Worm (Caenorhabditis elegans) whole organism, L2 larva: ENCODE data around the gene ndub-8.
A peak's percentile ranks its signal among the peaks of the same experiment; 100 is the strongest.

Source experiments
- C34F6.9 ChIP-seq: fragments of 150-350 bp; optimal IDR thresholded peaks from 2 replicates; lab custom pipeline; 2014; ENCODE audit warnings: missing biosample characterization, missing genetic modification characterization
- F13H6.1 ChIP-seq: sonication (generic microtip); optimal IDR thresholded peaks from 2 replicates; lab custom pipeline; 2016; ENCODE audit warnings: missing genetic modification characterization, missing compliant biosample characterization
- R02D3.7 ChIP-seq: fragments of 150-350 bp; optimal IDR thresholded peaks from 2 replicates; lab custom pipeline; 2014; ENCODE audit warnings: missing biosample characterization, missing genetic modification characterization
- Y55F3AM.14 ChIP-seq: fragments of 200-800 bp; sonication (Bioruptor generic); optimal IDR thresholded peaks from 2 replicates; lab custom pipeline; 2018; ENCODE audit warnings: mild to moderate bottlenecking, missing genetic modification characterization, missing compliant biosample characterization
- ZK546.5 ChIP-seq: sonication (generic microtip); optimal IDR thresholded peaks from 2 replicates; lab custom pipeline; 2017; ENCODE audit warnings: missing biosample characterization, missing genetic modification characterization
- alr-1 ChIP-seq: fragments of 150-350 bp; optimal IDR thresholded peaks from 2 replicates; lab custom pipeline; 2014; ENCODE audit warnings: missing biosample characterization, missing genetic modification characterization
- blmp-1 ChIP-seq: sonication (generic microtip); optimal IDR thresholded peaks from 2 replicates; lab custom pipeline; 2017; ENCODE audit warnings: missing genetic modification characterization, mild to moderate bottlenecking, missing compliant biosample characterization, antibody characterized with exemption, moderate library complexity; ENCODE audit not compliant: insufficient read depth
- ceh-16 ChIP-seq: fragments of 150-350 bp; optimal IDR thresholded peaks from 2 replicates; lab custom pipeline; 2014; ENCODE audit warnings: missing biosample characterization, missing genetic modification characterization
- ceh-82 ChIP-seq: fragments of 150-350 bp; optimal IDR thresholded peaks from 2 replicates; lab custom pipeline; 2014; ENCODE audit warnings: missing biosample characterization, missing genetic modification characterization
- crh-2 ChIP-seq: sonication (generic microtip); optimal IDR thresholded peaks from 2 replicates; lab custom pipeline; 2017; ENCODE audit warnings: missing biosample characterization, missing genetic modification characterization
- dmd-4 ChIP-seq: sonication (generic microtip); optimal IDR thresholded peaks from 2 replicates; lab custom pipeline; 2017; ENCODE audit warnings: missing biosample characterization, missing genetic modification characterization
- elt-1 ChIP-seq: fragments of 150-350 bp; optimal IDR thresholded peaks from 2 replicates; lab custom pipeline; 2014; ENCODE audit warnings: missing biosample characterization, missing genetic modification characterization
- elt-3 ChIP-seq: sonication (generic microtip); optimal IDR thresholded peaks from 2 replicates; lab custom pipeline; 2017; ENCODE audit warnings: missing biosample characterization, missing genetic modification characterization
- fos-1 ChIP-seq: fragments of 150-350 bp; optimal IDR thresholded peaks from 2 replicates; lab custom pipeline; 2014; ENCODE audit warnings: missing biosample characterization, missing genetic modification characterization
- gmeb-1 ChIP-seq: fragments of 150-350 bp; optimal IDR thresholded peaks from 2 replicates; lab custom pipeline; 2014; ENCODE audit warnings: missing biosample characterization, missing genetic modification characterization
- lin-11 ChIP-seq: fragments of 150-350 bp; sonication (generic microtip); optimal IDR thresholded peaks from 2 replicates; lab custom pipeline; 2014; ENCODE audit warnings: missing biosample characterization, missing genetic modification characterization, inconsistent platforms, mixed read lengths
- lin-13 ChIP-seq: fragments of 150-350 bp; optimal IDR thresholded peaks from 2 replicates; lab custom pipeline; 2014; ENCODE audit warnings: missing biosample characterization, missing genetic modification reagents, missing genetic modification characterization
- lin-39 ChIP-seq: fragments of 150-350 bp; optimal IDR thresholded peaks from 2 replicates; lab custom pipeline; 2014; ENCODE audit warnings: missing biosample characterization, missing genetic modification reagents, missing genetic modification characterization
- lsy-2 ChIP-seq, 2 experiments: fragments of 150-350 bp in 1 of 2; sonication (generic microtip) in 1 of 2; optimal IDR thresholded peaks; 2 replicates each; lab custom pipeline; 2014 to 2017; ENCODE audit warnings: missing biosample characterization in 2 of 2, missing genetic modification characterization in 2 of 2
- mab-5 ChIP-seq: fragments of 150-350 bp; optimal IDR thresholded peaks from 2 replicates; lab custom pipeline; 2014; ENCODE audit warnings: missing biosample characterization, missing genetic modification characterization
- mbf-1 ChIP-seq: sonication (generic microtip); optimal IDR thresholded peaks from 2 replicates; lab custom pipeline; 2017; ENCODE audit warnings: missing biosample characterization, missing genetic modification characterization
- mdl-1 ChIP-seq, 2 experiments: fragments of 150-350 bp in 1 of 2; sonication (generic microtip) in 1 of 2; optimal IDR thresholded peaks; 2 replicates each; lab custom pipeline; 2017; ENCODE audit warnings: missing biosample characterization in 2 of 2, missing genetic modification characterization in 2 of 2
- nhr-10 ChIP-seq: sonication (generic microtip); optimal IDR thresholded peaks from 2 replicates; lab custom pipeline; 2017; ENCODE audit warnings: missing biosample characterization, missing genetic modification characterization
- nhr-12 ChIP-seq: fragments of 150-350 bp; optimal IDR thresholded peaks from 2 replicates; lab custom pipeline; 2014; ENCODE audit warnings: missing biosample characterization, missing genetic modification characterization
- nhr-129 ChIP-seq: fragments of 150-350 bp; optimal IDR thresholded peaks from 2 replicates; lab custom pipeline; 2014; ENCODE audit warnings: missing biosample characterization, missing genetic modification characterization
- nhr-21 ChIP-seq: fragments of 150-350 bp; optimal IDR thresholded peaks from 2 replicates; lab custom pipeline; 2014; ENCODE audit warnings: missing biosample characterization, missing genetic modification characterization
- nhr-23 ChIP-seq: fragments of 150-350 bp; optimal IDR thresholded peaks from 2 replicates; lab custom pipeline; 2014; ENCODE audit warnings: missing biosample characterization, missing genetic modification reagents, missing genetic modification characterization
- nhr-237 ChIP-seq: fragments of 150-350 bp; optimal IDR thresholded peaks from 2 replicates; lab custom pipeline; 2014; ENCODE audit warnings: missing biosample characterization, missing genetic modification characterization
- nhr-25 ChIP-seq: fragments of 150-350 bp; sonication (generic microtip); optimal IDR thresholded peaks from 3 replicates; lab custom pipeline; 2014; ENCODE audit warnings: missing biosample characterization, missing genetic modification characterization
- nhr-6 ChIP-seq: fragments of 150-350 bp; optimal IDR thresholded peaks from 2 replicates; lab custom pipeline; 2014; ENCODE audit warnings: missing biosample characterization, missing genetic modification characterization
- sem-4 ChIP-seq: fragments of 150-350 bp; optimal IDR thresholded peaks from 2 replicates; lab custom pipeline; 2014; ENCODE audit warnings: missing biosample characterization, missing genetic modification reagents, missing genetic modification characterization
- sma-3 ChIP-seq: sonication (generic microtip); optimal IDR thresholded peaks from 2 replicates; lab custom pipeline; 2016; ENCODE audit warnings: missing genetic modification reagents, missing genetic modification characterization, missing compliant biosample characterization
- sma-9 ChIP-seq, 2 experiments: fragments of 150-350 bp in 1 of 2; sonication (generic microtip) in 1 of 2; optimal IDR thresholded peaks; 2 replicates each; lab custom pipeline; 2014 to 2016; ENCODE audit warnings: missing genetic modification characterization in 2 of 2, mild to moderate bottlenecking in 1 of 2, missing biosample characterization in 1 of 2, missing compliant biosample characterization in 1 of 2, missing genetic modification reagents in 1 of 2, moderate library complexity in 1 of 2
- snpc-4 ChIP-seq: fragments of 150-350 bp; optimal IDR thresholded peaks from 2 replicates; lab custom pipeline; 2014; ENCODE audit warnings: missing biosample characterization, missing genetic modification characterization
- unc-39 ChIP-seq: fragments of 150-350 bp; optimal IDR thresholded peaks from 2 replicates; lab custom pipeline; 2014; ENCODE audit warnings: missing biosample characterization, missing genetic modification characterization
- unc-55 ChIP-seq: fragments of 150-350 bp; sonication (generic microtip); optimal IDR thresholded peaks from 3 replicates; lab custom pipeline; 2014; ENCODE audit warnings: missing biosample characterization, missing genetic modification reagents, missing genetic modification characterization
- zag-1 ChIP-seq: fragments of 150-350 bp; optimal IDR thresholded peaks from 2 replicates; lab custom pipeline; 2014; ENCODE audit warnings: missing biosample characterization, missing genetic modification characterization
- ztf-11 ChIP-seq: sonication (generic microtip); optimal IDR thresholded peaks from 2 replicates; lab custom pipeline; 2017; ENCODE audit warnings: missing biosample characterization, missing genetic modification characterization
- ztf-4 ChIP-seq: fragments of 150-350 bp; optimal IDR thresholded peaks from 2 replicates; lab custom pipeline; 2014; ENCODE audit warnings: missing biosample characterization, missing genetic modification characterization

Gene ndub-8

ce11 chrII:13888278-13888677 is 15.6 kb downstream of the ndub-8 start, which contains the start of gene mcd-1:
Gene mcd-1 (plus strand): TSS chrII:13888544.
- TF ChIP-seq ceh-82 (no peak), sma-3 (peak; percentile 1), ceh-16 (tag; lab: Kevin White, UChicago) (no peak), crh-2 (peak; percentile 55), lsy-2 (tag; optimal IDR thresholded peaks at IDR 0.05; lab: Kevin White, UChicago) (peak in 1 of 2 experiments; percentile 81), C34F6.9 (tag; lab: Kevin White, UChicago) (peak; percentile 69), zag-1 (no peak), fos-1 (peak; percentile 9), unc-55 (peak; percentile 90), lin-13 (peak; percentile 83), F13H6.1 (tag; lab: Kevin White, UChicago) (peak; percentile 19), snpc-4 (tag; lab: Kevin White, UChicago) (peak; percentile 34), alr-1 (tag; lab: Kevin White, UChicago) (no peak), gmeb-1 (tag; lab: Kevin White, UChicago) (peak; percentile 76), nhr-25 (peak; percentile 45), mdl-1 (tag; optimal IDR thresholded peaks at IDR 0.05; lab: Kevin White, UChicago) (no peak), Y55F3AM.14 (GFP tag; lab: Kevin White, UChicago) (no peak)

- TF ChIP-seq sem-4 (tag; lab: Kevin White, UChicago) (no peak), Y55F3AM.14 (GFP tag; lab: Kevin White, UChicago) (no peak), ceh-82 (no peak), nhr-21 (tag; lab: Kevin White, UChicago) (no peak), crh-2 (no peak), nhr-237 (tag; lab: Kevin White, UChicago) (no peak), gmeb-1 (tag; lab: Kevin White, UChicago) (no peak), lin-11 (tag; lab: Kevin White, UChicago) (no peak), mbf-1 (tag; lab: Kevin White, UChicago) (no peak), zag-1 (no peak), nhr-25 (no peak), nhr-10 (tag; lab: Kevin White, UChicago) (no peak), lsy-2 (tag; optimal IDR thresholded peaks at IDR 0.05; lab: Kevin White, UChicago) (no peak), alr-1 (tag; lab: Kevin White, UChicago) (no peak)
These were observed 23.7 kb downstream of the ndub-8 start for ce11 chrII:13896279-13896774.

- TF ChIP-seq ZK546.5 (tag; lab: Kevin White, UChicago) (no peak), blmp-1 (tag; lab: Kevin White, UChicago) (no peak), nhr-12 (no peak), gmeb-1 (tag; lab: Kevin White, UChicago) (no peak), sma-3 (no peak), dmd-4 (tag; lab: Kevin White, UChicago) (no peak), mab-5 (no peak), ztf-4 (no peak), ztf-11 (no peak), unc-55 (no peak), R02D3.7 (no peak), ceh-16 (tag; lab: Kevin White, UChicago) (no peak), lin-39 (no peak)
These were observed 27.1 kb downstream of the ndub-8 start for ce11 chrII:13899777-13900176.

ce11 chrII:13902014-13902413 is 29.3 kb downstream of the ndub-8 start, which contains the start of gene W02B8.1:
Gene W02B8.1 (minus strand): TSS chrII:13902114.
- no peak for TF ChIP-seq nhr-23 (tag; lab: Kevin White, UChicago)
- TF ChIP-seq zag-1 = no peak
- no peak for TF ChIP-seq lin-39
- no peak for TF ChIP-seq lin-11 (tag; lab: Kevin White, UChicago)
- no peak for TF ChIP-seq lsy-2 (tag; optimal IDR thresholded peaks at IDR 0.05; lab: Kevin White, UChicago)
- TF ChIP-seq R02D3.7 = no peak
- no peak for TF ChIP-seq F13H6.1 (tag; lab: Kevin White, UChicago)
- TF ChIP-seq unc-55 = no peak
- no peak for TF ChIP-seq sma-9 (GFP tag; optimal IDR thresholded peaks at IDR 0.05; lab: Kevin White, UChicago)
- TF ChIP-seq sma-9 (tag; optimal IDR thresholded peaks at IDR 0.05; lab: Kevin White, UChicago) = no peak
- TF ChIP-seq elt-3 = no peak

- TF ChIP-seq nhr-23 (tag; lab: Kevin White, UChicago) (no peak), C34F6.9 (tag; lab: Kevin White, UChicago) (peak; percentile 19), nhr-129 (tag; lab: Kevin White, UChicago) (peak; percentile 23), alr-1 (tag; lab: Kevin White, UChicago) (no peak), elt-1 (tag; lab: Kevin White, UChicago) (no peak), nhr-6 (tag; lab: Kevin White, UChicago) (no peak), Y55F3AM.14 (GFP tag; lab: Kevin White, UChicago) (peak; percentile 29), unc-39 (tag; lab: Kevin White, UChicago) (no peak), lsy-2 (tag; optimal IDR thresholded peaks at IDR 0.05; lab: Kevin White, UChicago) (peak in 1 of 2 experiments; percentile 49), sma-9 (GFP tag; optimal IDR thresholded peaks at IDR 0.05; lab: Kevin White, UChicago) (peak; percentile 38), sma-9 (tag; optimal IDR thresholded peaks at IDR 0.05; lab: Kevin White, UChicago) (no peak), mdl-1 (tag; optimal IDR thresholded peaks at IDR 0.05; lab: Kevin White, UChicago) (peak in 1 of 2 experiments; percentile 47), sma-3 (no peak), blmp-1 (tag; lab: Kevin White, UChicago) (no peak), crh-2 (no peak), F13H6.1 (tag; lab: Kevin White, UChicago) (peak; percentile 36), lin-13 (no peak), nhr-21 (tag; lab: Kevin White, UChicago) (no peak), lin-11 (tag; lab: Kevin White, UChicago) (no peak)
These were observed 30.8 kb downstream of the ndub-8 start for ce11 chrII:13903482-13903881.
